Fruit fly (Drosophila melanogaster) whole organism, embryonic: Measurements from ENCODE around the gene CG12123.

Source experiments
- BtbVII ChIP-seq: fragments of 200-800 bp; sonication (Bioruptor generic); optimal IDR thresholded peaks from 3 replicates; lab custom pipeline; 2017; ENCODE audit warnings: missing biosample characterization, mild to moderate bottlenecking, missing genetic modification characterization
- CG10431 ChIP-seq: fragments of 200-800 bp; sonication (Bioruptor generic); optimal IDR thresholded peaks from 3 replicates; lab custom pipeline; 2018; ENCODE audit warnings: missing biosample characterization, mild to moderate bottlenecking, missing genetic modification characterization
- CG10654 ChIP-seq: fragments of 200-800 bp; sonication (Bioruptor generic); optimal IDR thresholded peaks from 2 replicates; lab custom pipeline; 2016; ENCODE audit warnings: missing biosample characterization, missing genetic modification characterization
- CG11093 ChIP-seq: fragments of 200-800 bp; sonication (Bioruptor generic); IDR thresholded peaks from 3 replicates; pipeline ENCODE4 v1.3.6; 2022; ENCODE audit warnings: missing biosample characterization, missing genetic modification characterization
- CG12219 ChIP-seq: fragments of 200-800 bp; sonication (Bioruptor generic); optimal IDR thresholded peaks from 3 replicates; lab custom pipeline; 2018; ENCODE audit warnings: missing biosample characterization, mild to moderate bottlenecking, missing genetic modification characterization
- CG1603 ChIP-seq: fragments of 200-800 bp; sonication (Bioruptor generic); optimal IDR thresholded peaks from 2 replicates; lab custom pipeline; 2019; ENCODE audit warnings: missing biosample characterization, mild to moderate bottlenecking, missing genetic modification characterization, moderate library complexity
- CG16813 ChIP-seq: fragments of 200-800 bp; sonication (Bioruptor generic); IDR thresholded peaks from 3 replicates; pipeline ENCODE4 v1.3.6; 2022; ENCODE audit warnings: missing biosample characterization, missing genetic modification characterization; ENCODE audit not compliant: partially characterized antibody
- CG3065 ChIP-seq: fragments of 200-800 bp; sonication (Bioruptor generic); optimal IDR thresholded peaks from 2 replicates; lab custom pipeline; 2016; ENCODE audit warnings: missing biosample characterization, missing genetic modification characterization
- CG3407 ChIP-seq: fragments of 200-800 bp; sonication (Bioruptor generic); optimal IDR thresholded peaks from 2 replicates; lab custom pipeline; 2018; ENCODE audit warnings: missing biosample characterization, mild to moderate bottlenecking, missing genetic modification characterization
- CG5245 ChIP-seq: fragments of 200-800 bp; sonication (Bioruptor generic); optimal IDR thresholded peaks from 3 replicates; lab custom pipeline; 2016; ENCODE audit warnings: missing biosample characterization, missing genetic modification characterization
- CG6765 ChIP-seq: fragments of 200-800 bp; sonication (Bioruptor generic); optimal IDR thresholded peaks from 3 replicates; lab custom pipeline; 2017; ENCODE audit warnings: missing biosample characterization, mild to moderate bottlenecking, missing genetic modification characterization
- CG6791 ChIP-seq: fragments of 200-800 bp; sonication (Bioruptor generic); IDR thresholded peaks from 3 replicates; pipeline ENCODE4 v1.3.6; 2022; ENCODE audit warnings: missing biosample characterization, missing genetic modification characterization; ENCODE audit not compliant: partially characterized antibody
- CG6854 ChIP-seq: fragments of 200-800 bp; sonication (Bioruptor generic); optimal IDR thresholded peaks from 3 replicates; lab custom pipeline; 2017; ENCODE audit warnings: missing biosample characterization, mild to moderate bottlenecking, missing genetic modification characterization
- CG7271 ChIP-seq: fragments of 200-800 bp; sonication (Bioruptor generic); optimal IDR thresholded peaks from 2 replicates; lab custom pipeline; 2018; ENCODE audit warnings: missing biosample characterization, mild to moderate bottlenecking, missing genetic modification characterization, moderate library complexity
- CG7556 ChIP-seq: fragments of 200-800 bp; sonication (Bioruptor generic); optimal IDR thresholded peaks from 2 replicates; lab custom pipeline; 2017; ENCODE audit warnings: missing biosample characterization, mild to moderate bottlenecking, missing genetic modification characterization
- CG7839 ChIP-seq: fragments of 200-800 bp; sonication (Bioruptor generic); optimal IDR thresholded peaks from 3 replicates; lab custom pipeline; 2018; ENCODE audit warnings: missing biosample characterization, mild to moderate bottlenecking, missing genetic modification characterization, moderate library complexity
- CG8290 ChIP-seq, 3 experiments: fragments of 200-800 bp; sonication (Bioruptor generic); optimal IDR thresholded peaks; 2 replicates each; lab custom pipeline; 2016 to 2019; ENCODE audit warnings: missing biosample characterization in 3 of 3, missing genetic modification characterization in 3 of 3, mild to moderate bottlenecking in 2 of 3, moderate library complexity in 1 of 3
- CG9932 ChIP-seq: fragments of 200-800 bp; sonication (Bioruptor generic); IDR thresholded peaks from 2 replicates; pipeline ENCODE4 v1.3.6; 2022; ENCODE audit warnings: missing biosample characterization, missing genetic modification characterization
- CTCF ChIP-seq: fragments of 200-800 bp; sonication (Bioruptor generic); optimal IDR thresholded peaks from 2 replicates; lab custom pipeline; 2017; ENCODE audit warnings: missing biosample characterization, mild to moderate bottlenecking, missing genetic modification characterization, moderate library complexity
- CkIIα-i1 ChIP-seq: fragments of 200-800 bp; sonication (Bioruptor generic); IDR thresholded peaks from 2 replicates; pipeline ENCODE4 v1.3.6; 2022; ENCODE audit warnings: missing biosample characterization, missing genetic modification characterization
- D19A ChIP-seq: fragments of 200-800 bp; optimal IDR thresholded peaks from 3 replicates; lab custom pipeline; 2019; ENCODE audit warnings: missing biosample characterization, mild to moderate bottlenecking, missing genetic modification characterization, moderate library complexity
- Doc2 ChIP-seq: fragments of 200-800 bp; sonication (Bioruptor generic); IDR thresholded peaks from 2 replicates; pipeline ENCODE4 v1.3.6; 2022; ENCODE audit warnings: missing biosample characterization, missing genetic modification characterization
- GATAe ChIP-seq: fragments of 200-800 bp; sonication (Bioruptor generic); conservative IDR thresholded peaks from 2 replicates; pipeline ENCODE4 v1.3.6; 2022; ENCODE audit warnings: missing biosample characterization, missing genetic modification characterization
- Hr39 ChIP-seq: fragments of >200 bp; optimal IDR thresholded peaks from 2 replicates; lab custom pipeline; 2017
- Hr78 ChIP-seq, 2 experiments: fragments of 200-800 bp in 1 of 2; fragments of >200 bp in 1 of 2; sonication (Bioruptor generic) in 1 of 2; optimal IDR thresholded peaks; 2 replicates each; lab custom pipeline; 2017 to 2019; ENCODE audit warnings: missing biosample characterization in 2 of 2, missing genetic modification characterization in 2 of 2, mild to moderate bottlenecking in 1 of 2, moderate library complexity in 1 of 2
- Kr ChIP-seq: fragments of 200-800 bp; sonication (Bioruptor generic); optimal IDR thresholded peaks from 2 replicates; lab custom pipeline; 2017; ENCODE audit warnings: missing biosample characterization, mild to moderate bottlenecking, missing genetic modification characterization
- MESR4 ChIP-seq: fragments of 200-800 bp; sonication (Bioruptor generic); optimal IDR thresholded peaks from 2 replicates; lab custom pipeline; 2018; ENCODE audit warnings: missing biosample characterization, mild to moderate bottlenecking, missing genetic modification characterization, moderate library complexity
- Med ChIP-seq: fragments of 200-800 bp; sonication (Bioruptor generic); peaks from one replicate; lab custom pipeline; 2016; ENCODE audit warnings: missing biosample characterization, missing genetic modification characterization, mild to moderate bottlenecking, inconsistent platforms, moderate library complexity
- Nf-YB ChIP-seq: fragments of 200-800 bp; sonication (Bioruptor generic); optimal IDR thresholded peaks from 3 replicates; lab custom pipeline; 2019; ENCODE audit warnings: missing biosample characterization, mild to moderate bottlenecking, missing genetic modification characterization, moderate library complexity
- Tbp ChIP-seq: fragments of >200 bp; optimal IDR thresholded peaks from 2 replicates; lab custom pipeline; 2018; ENCODE audit warnings: missing biosample characterization, missing genetic modification characterization
- ash1 ChIP-seq: fragments of 200-800 bp; sonication (Bioruptor generic); optimal IDR thresholded peaks from 2 replicates; lab custom pipeline; 2018; ENCODE audit warnings: missing biosample characterization, mild to moderate bottlenecking, missing genetic modification characterization
- az2 ChIP-seq: fragments of 200-800 bp; sonication (Bioruptor generic); optimal IDR thresholded peaks from 3 replicates; lab custom pipeline; 2016; ENCODE audit warnings: missing biosample characterization, missing genetic modification characterization
- crol ChIP-seq: fragments of 200-800 bp; sonication (Bioruptor generic); IDR thresholded peaks from 2 replicates; pipeline ENCODE4 v1.3.6; 2022; ENCODE audit warnings: missing biosample characterization, missing genetic modification characterization
- crp ChIP-seq, 2 experiments: fragments of 200-800 bp; sonication (Bioruptor generic); optimal IDR thresholded peaks; 2 replicates in 1 of 2; 3 replicates in 1 of 2; lab custom pipeline; 2017; ENCODE audit warnings: missing biosample characterization in 2 of 2, missing genetic modification characterization in 2 of 2, mild to moderate bottlenecking in 1 of 2, moderate library complexity in 1 of 2
- da ChIP-seq: fragments of 200-800 bp; sonication (Bioruptor generic); optimal IDR thresholded peaks from 2 replicates; lab custom pipeline; 2016; ENCODE audit warnings: missing biosample characterization, missing genetic modification characterization
- dpn ChIP-seq, 2 experiments: fragments of 200-800 bp; sonication (Bioruptor generic); optimal IDR thresholded peaks; 3 replicates each; lab custom pipeline; 2016; ENCODE audit warnings: missing biosample characterization in 2 of 2, missing genetic modification characterization in 2 of 2
- en ChIP-seq: fragments of 200-800 bp; sonication (Bioruptor generic); optimal IDR thresholded peaks from 2 replicates; lab custom pipeline; 2016; ENCODE audit warnings: missing biosample characterization, missing genetic modification characterization
- grn ChIP-seq: fragments of 200-800 bp; sonication (Bioruptor generic); optimal IDR thresholded peaks from 3 replicates; lab custom pipeline; 2017; ENCODE audit warnings: missing biosample characterization, missing genetic modification characterization
- her ChIP-seq: fragments of 200-800 bp; sonication (Bioruptor generic); optimal IDR thresholded peaks from 2 replicates; lab custom pipeline; 2016; ENCODE audit warnings: missing biosample characterization, missing genetic modification characterization
- jing ChIP-seq: fragments of 200-800 bp; sonication (Bioruptor generic); optimal IDR thresholded peaks from 2 replicates; lab custom pipeline; 2018; ENCODE audit warnings: missing biosample characterization, mild to moderate bottlenecking, missing genetic modification characterization
- kay ChIP-seq: fragments of 200-800 bp; sonication (Bioruptor generic); optimal IDR thresholded peaks from 2 replicates; lab custom pipeline; 2016; ENCODE audit warnings: missing biosample characterization, missing genetic modification characterization
- lab ChIP-seq: fragments of 200-800 bp; sonication (Bioruptor generic); optimal IDR thresholded peaks from 3 replicates; lab custom pipeline; 2017; ENCODE audit warnings: missing biosample characterization, missing genetic modification characterization, mild to moderate bottlenecking, moderate library complexity, missing genetic modification reagents
- mirr ChIP-seq: fragments of 200-800 bp; sonication (Bioruptor generic); optimal IDR thresholded peaks from 3 replicates; lab custom pipeline; 2018; ENCODE audit warnings: missing biosample characterization, mild to moderate bottlenecking, missing genetic modification characterization
- otp ChIP-seq: fragments of 200-800 bp; sonication (Bioruptor generic); IDR thresholded peaks from 3 replicates; pipeline ENCODE4, ENCODE4 v1.3.6; 2022; ENCODE audit warnings: missing biosample characterization, missing genetic modification characterization
- pros ChIP-seq: fragments of 200-800 bp; sonication (Bioruptor generic); optimal IDR thresholded peaks from 3 replicates; lab custom pipeline; 2019; ENCODE audit warnings: missing biosample characterization, mild to moderate bottlenecking, missing genetic modification characterization, moderate library complexity
- pzg ChIP-seq: fragments of 200-800 bp; sonication (Bioruptor generic); optimal IDR thresholded peaks from 3 replicates; lab custom pipeline; 2018; ENCODE audit warnings: missing biosample characterization, mild to moderate bottlenecking, missing genetic modification characterization, moderate library complexity
- repo ChIP-seq: fragments of 200-800 bp; sonication (Bioruptor generic); optimal IDR thresholded peaks from 2 replicates; lab custom pipeline; 2016; ENCODE audit warnings: missing biosample characterization, missing genetic modification characterization
- sd ChIP-seq: fragments of 200-800 bp; sonication (Bioruptor generic); optimal IDR thresholded peaks from 3 replicates; lab custom pipeline; 2018; ENCODE audit warnings: missing biosample characterization, mild to moderate bottlenecking, missing genetic modification characterization, moderate library complexity
- sr ChIP-seq: fragments of 200-800 bp; sonication (Bioruptor generic); IDR thresholded peaks from 3 replicates; pipeline ENCODE4 v1.3.6; 2022; ENCODE audit warnings: missing biosample characterization, missing genetic modification characterization
- stc ChIP-seq: fragments of 200-800 bp; sonication (Bioruptor generic); IDR thresholded peaks from 2 replicates; pipeline ENCODE4 v1.3.6; 2022; ENCODE audit warnings: missing biosample characterization, missing genetic modification characterization
- wdn ChIP-seq: fragments of 200-800 bp; sonication (Bioruptor generic); IDR thresholded peaks from 2 replicates; pipeline ENCODE4 v1.3.6; 2022; ENCODE audit warnings: missing biosample characterization, missing genetic modification characterization

CG12123 gene

DNA sequence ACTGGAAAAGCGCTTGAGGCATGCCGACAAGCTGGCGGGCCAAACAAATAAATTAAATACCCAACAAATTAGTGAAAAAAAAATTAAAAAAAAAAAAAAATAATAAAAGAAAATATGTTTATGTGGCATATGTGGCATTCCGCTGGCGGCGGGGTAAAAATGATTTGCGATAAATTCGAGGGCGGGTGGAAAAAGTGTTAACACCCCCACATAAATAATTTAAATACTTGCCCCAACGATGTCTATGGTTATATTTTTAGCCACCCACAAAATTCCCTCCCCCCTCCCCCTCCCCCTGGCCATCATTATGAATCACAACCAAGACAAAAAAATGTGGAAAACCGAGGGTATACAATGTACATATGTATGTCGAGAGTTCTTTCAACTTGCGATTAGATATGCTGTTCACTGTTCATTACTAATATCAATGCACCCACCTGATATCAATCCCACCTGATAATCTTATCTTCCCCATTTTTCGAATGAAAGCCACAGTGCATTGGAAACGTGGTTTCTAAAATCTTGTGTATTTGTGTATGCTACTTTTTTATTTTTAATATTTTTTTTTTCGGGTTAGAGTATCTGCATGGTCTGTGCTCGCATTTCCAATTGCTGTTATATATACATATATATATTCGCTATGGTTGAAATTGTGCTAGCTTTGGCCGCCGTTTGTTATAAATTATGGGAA lies 8.2 kb upstream of the CG12123 start (continued):
- TF ChIP-seq CG9932 (GFP tag; lab: Robert Waterston, UW) (0 out of 2 replicates have a peak, but pooled peaks have one; percentile 18), grn (GFP tag; lab: Kevin White, UChicago) (peak; percentile 75), BtbVII (no peak), kay (GFP tag; lab: Kevin White, UChicago) (peak; percentile 35), CG6854 (no peak), Med (GFP tag; lab: Kevin White, UChicago) (peak; percentile 21), CG7839 (tag; lab: Kevin White, UChicago) (peak; percentile 12), az2 (GFP tag; lab: Kevin White, UChicago) (no peak), wdn (no peak), D19A (tag; lab: Kevin White, UChicago) (peak; percentile 85), lab (GFP tag; lab: Kevin White, UChicago) (peak; percentile 8), GATAe (peak; percentile 64), mirr (no peak), crol (GFP tag; lab: Robert Waterston, UW) (peak; percentile 73), dpn (GFP tag; optimal IDR thresholded peaks at IDR 0.05; lab: Kevin White, UChicago) (no peak), CG11093 (GFP tag; lab: Robert Waterston, UW) (no peak), Tbp (GFP tag; lab: Kevin White, UChicago) (no peak), sd (peak; percentile 78), CG16813 (GFP tag; lab: Robert Waterston, UW) (no peak), Nf-YB (no peak)

- TF ChIP-seq en (GFP tag; lab: Kevin White, UChicago) (no peak), jing (GFP tag; lab: Kevin White, UChicago) (no peak), CG12219 (GFP tag; lab: Kevin White, UChicago) (no peak), CG8290 (GFP tag; optimal IDR thresholded peaks at IDR 0.05; lab: Kevin White, UChicago) (peak; percentile 50), CG8290 (tag; optimal IDR thresholded peaks at IDR 0.05; lab: Kevin White, UChicago) (no peak), her (GFP tag; lab: Kevin White, UChicago) (no peak), CG6765 (GFP tag; lab: Kevin White, UChicago) (no peak), ash1 (GFP tag; lab: Kevin White, UChicago) (no peak), Kr (no peak), CG3065 (no peak), crp (GFP tag; optimal IDR thresholded peaks at IDR 0.05; lab: Kevin White, UChicago) (no peak), CG1603 (tag; lab: Kevin White, UChicago) (no peak), pzg (no peak), CG10431 (GFP tag; lab: Kevin White, UChicago) (no peak), CG5245 (no peak), CG10654 (GFP tag; lab: Kevin White, UChicago) (no peak), Hr78 (GFP tag; optimal IDR thresholded peaks at IDR 0.05; lab: Kevin White, UChicago) (no peak), CG3407 (GFP tag; lab: Kevin White, UChicago) (no peak), Doc2 (GFP tag; lab: Robert Waterston, UW) (no peak), CG6791 (GFP tag; lab: Robert Waterston, UW) (peak; percentile 57; the same call in 2 of the 3 replicates), stc (GFP tag; lab: Robert Waterston, UW) (no peak), CTCF (peak; percentile 60), repo (GFP tag; lab: Kevin White, UChicago) (no peak), Hr39 (peak; percentile 85), otp (GFP tag; lab: Robert Waterston, UW) (no peak), pros (GFP tag; lab: Kevin White, UChicago) (no peak), sr (peak; percentile 61; the same call in 1 of the 3 replicates), da (no peak), MESR4 (GFP tag; lab: Kevin White, UChicago) (no peak), CG7271 (tag; lab: Kevin White, UChicago) (no peak), CkIIα-i1 (GFP tag; lab: Robert Waterston, UW) (no peak), CG7556 (GFP tag; lab: Kevin White, UChicago) (no peak)
These were observed 6.0 kb upstream of the CG12123 start for dm6 chrX:8448171-8448570.
